6 worm cellular contexts compared by ENCODE assay signal in genomic region chrIII:5720266-5721019, ce11.
A peak's percentile ranks its signal among the peaks of the same experiment; 100 is the strongest.
TF ChIP-seq lines count a peak whose summit lies in the region.

No protein-coding gene starts in this region.

TF ChIP-seq in whole organism, L1 larva, 84 proteins besides CTCF, POLR2A, EP300 and RAD21 (continues in another document):
- TF ChIP-seq ceh-88 (GFP tag; IDR thresholded peaks at IDR 0.05; lab: Robert Waterston, UW) = no peak
- no peak for TF ChIP-seq nhr-76 (tag; optimal IDR thresholded peaks at IDR 0.05; lab: Kevin White, UChicago)
- no peak for TF ChIP-seq blmp-1 (tag; optimal IDR thresholded peaks at IDR 0.05; lab: Kevin White, UChicago)
- no peak for TF ChIP-seq nhr-20 (tag; optimal IDR thresholded peaks at IDR 0.05; lab: Kevin White, UChicago)
- TF ChIP-seq hpl-2 (GFP tag; optimal IDR thresholded peaks at IDR 0.05; lab: Kevin White, UChicago) = no peak
- no peak for TF ChIP-seq aly-2 (tag; optimal IDR thresholded peaks at IDR 0.05; lab: Kevin White, UChicago)
- no peak for TF ChIP-seq ces-1 (GFP tag; optimal IDR thresholded peaks at IDR 0.05; lab: Kevin White, UChicago)
- peak in 1 of 2 experiments; percentile 27 for TF ChIP-seq ztf-11 (tag; optimal IDR thresholded peaks at IDR 0.05; lab: Kevin White, UChicago)
- no peak for TF ChIP-seq zip-4 (GFP tag; optimal IDR thresholded peaks at IDR 0.05; lab: Kevin White, UChicago)
- no peak for TF ChIP-seq nhr-71 (tag; optimal IDR thresholded peaks at IDR 0.05; lab: Kevin White, UChicago)
- TF ChIP-seq fos-1 (tag; optimal IDR thresholded peaks at IDR 0.05; lab: Kevin White, UChicago) = no peak
- no peak for TF ChIP-seq fkh-4 (tag; optimal IDR thresholded peaks at IDR 0.05; lab: Kevin White, UChicago; ENCODE audit: borderline replicate concordance)
- no peak for TF ChIP-seq snpc-4 (tag; optimal IDR thresholded peaks at IDR 0.05; lab: Kevin White, UChicago)
- TF ChIP-seq grh-1 (GFP tag; IDR thresholded peaks at IDR 0.05; lab: Robert Waterston, UW) = no peak
- no peak for TF ChIP-seq efl-1 (optimal IDR thresholded peaks at IDR 0.05; lab: Kevin White, UChicago)
- TF ChIP-seq efl-1 (GFP tag; optimal IDR thresholded peaks at IDR 0.05 in 1 of 2; lab: Kevin White, UChicago) = peak in 1 of 2 experiments; percentile 60

TF ChIP-seq in whole organism, L2 larva, 48 proteins besides CTCF, POLR2A, EP300 and RAD21:
- peak; percentile 2 for TF ChIP-seq sma-9 (GFP tag; optimal IDR thresholded peaks at IDR 0.05; lab: Kevin White, UChicago)
- no peak for TF ChIP-seq sma-9 (tag; optimal IDR thresholded peaks at IDR 0.05; lab: Kevin White, UChicago)
- TF ChIP-seq ZK546.5 (tag; optimal IDR thresholded peaks at IDR 0.05; lab: Kevin White, UChicago) = no peak
TF ChIP-seq in whole organism, L2 larva: peak in this region for 1.

TF ChIP-seq in whole organism, early embryonic, 17 proteins besides CTCF, POLR2A, EP300 and RAD21:
- no peak for TF ChIP-seq ceh-36 (tag; optimal IDR thresholded peaks at IDR 0.05; lab: Kevin White, UChicago)
- TF ChIP-seq B0310.2 (tag; optimal IDR thresholded peaks at IDR 0.05; lab: Kevin White, UChicago) = no peak
- TF ChIP-seq tbx-11 (GFP tag; IDR thresholded peaks at IDR 0.05; lab: Robert Waterston, UW) = no peak
- peak; percentile 51 for TF ChIP-seq aly-1 (tag; optimal IDR thresholded peaks at IDR 0.05; lab: Kevin White, UChicago)
- no peak for TF ChIP-seq ama-1 (optimal IDR thresholded peaks at IDR 0.05; lab: Kevin White, UChicago)
- peak; percentile 27 for TF ChIP-seq hmg-4 (GFP tag; optimal IDR thresholded peaks at IDR 0.05; lab: Kevin White, UChicago)
- 0 out of 2 replicates have a peak, but pooled peaks have one; percentile 9 for TF ChIP-seq scrt-1 (GFP tag; IDR thresholded peaks at IDR 0.05; lab: Robert Waterston, UW)
- no peak for TF ChIP-seq pes-1 (GFP tag; IDR thresholded peaks at IDR 0.05; lab: Robert Waterston, UW)
- no peak for TF ChIP-seq tbx-37 (GFP tag; conservative IDR thresholded peaks at IDR 0.05; lab: Robert Waterston, UW)
- TF ChIP-seq ceh-13 (GFP tag; optimal IDR thresholded peaks at IDR 0.05; lab: Kevin White, UChicago) = no peak
- TF ChIP-seq flt-1 (GFP tag; IDR thresholded peaks at IDR 0.05; lab: Robert Waterston, UW) = no peak
- TF ChIP-seq sea-1 (GFP tag; conservative IDR thresholded peaks at IDR 0.05; lab: Robert Waterston, UW) = no peak
- no peak for TF ChIP-seq hmbx-1 (tag; optimal IDR thresholded peaks at IDR 0.05; lab: Kevin White, UChicago)

TF ChIP-seq in whole organism, late embryonic, 69 proteins besides CTCF, POLR2A, EP300 and RAD21:
- TF ChIP-seq ceh-2 (tag; optimal IDR thresholded peaks at IDR 0.05; lab: Kevin White, UChicago) (no peak), ceh-14 (tag; optimal IDR thresholded peaks at IDR 0.05; lab: Kevin White, UChicago) (peak; percentile 44), fax-1 (tag; optimal IDR thresholded peaks at IDR 0.05; lab: Kevin White, UChicago) (no peak), nhr-232 (tag; optimal IDR thresholded peaks at IDR 0.05; lab: Kevin White, UChicago) (no peak), ref-2 (tag; optimal IDR thresholded peaks at IDR 0.05; lab: Kevin White, UChicago) (peak; percentile 42), unc-42 (tag; optimal IDR thresholded peaks at IDR 0.05; lab: Kevin White, UChicago) (peak; percentile 99), tbx-2 (tag; optimal IDR thresholded peaks at IDR 0.05; lab: Kevin White, UChicago) (peak; percentile 24), hlh-15 (tag; optimal IDR thresholded peaks at IDR 0.05; lab: Kevin White, UChicago) (no peak), odd-2 (tag; optimal IDR thresholded peaks at IDR 0.05; lab: Kevin White, UChicago) (no peak), ceh-31 (tag; optimal IDR thresholded peaks at IDR 0.05; lab: Kevin White, UChicago) (peak; percentile 51)

TF ChIP-seq in whole organism, midembryonic, 9 proteins besides CTCF, POLR2A, EP300 and RAD21:
- TF ChIP-seq flt-1 (GFP tag; IDR thresholded peaks at IDR 0.05; lab: Robert Waterston, UW) = peak; percentile 22; the same call in 1 of the 2 replicates
- TF ChIP-seq klf-2 (GFP tag; conservative IDR thresholded peaks at IDR 0.05; lab: Robert Waterston, UW) = no peak

TF ChIP-seq in whole organism, mixed stage, embryonic, 35 proteins besides CTCF, POLR2A, EP300 and RAD21:
- no peak for TF ChIP-seq sem-2 (GFP tag; optimal IDR thresholded peaks at IDR 0.05; lab: Kevin White, UChicago)
- TF ChIP-seq elt-3 (tag; optimal IDR thresholded peaks at IDR 0.05; lab: Kevin White, UChicago) = no peak
- TF ChIP-seq hlh-1 (tag; optimal IDR thresholded peaks at IDR 0.05; lab: Kevin White, UChicago) = peak; percentile 15
- TF ChIP-seq blmp-1 (tag; optimal IDR thresholded peaks at IDR 0.05; lab: Kevin White, UChicago) = no peak
- no peak for TF ChIP-seq mls-2 (tag; optimal IDR thresholded peaks at IDR 0.05; lab: Kevin White, UChicago)
- TF ChIP-seq nhr-2 (tag; optimal IDR thresholded peaks at IDR 0.05; lab: Kevin White, UChicago) = peak; percentile 59
- no peak for TF ChIP-seq ceh-39 (tag; optimal IDR thresholded peaks at IDR 0.05; lab: Kevin White, UChicago)
- TF ChIP-seq nhr-28 (tag; optimal IDR thresholded peaks at IDR 0.05; lab: Kevin White, UChicago) = no peak
- TF ChIP-seq unc-39 (tag; optimal IDR thresholded peaks at IDR 0.05; lab: Kevin White, UChicago) = no peak
- no peak for TF ChIP-seq lsy-2 (tag; optimal IDR thresholded peaks at IDR 0.05; lab: Kevin White, UChicago)
- no peak for TF ChIP-seq pha-4 (tag; optimal IDR thresholded peaks at IDR 0.05; lab: Kevin White, UChicago)
- TF ChIP-seq ces-1 (GFP tag; optimal IDR thresholded peaks at IDR 0.05; lab: Kevin White, UChicago) = peak; percentile 99
- TF ChIP-seq M03D4.4 (tag; optimal IDR thresholded peaks at IDR 0.05; lab: Kevin White, UChicago) = peak; percentile 15
- TF ChIP-seq cnd-1 (tag; optimal IDR thresholded peaks at IDR 0.05; lab: Kevin White, UChicago) = peak; percentile 37
- TF ChIP-seq ceh-43 (GFP tag; optimal IDR thresholded peaks at IDR 0.05; lab: Kevin White, UChicago) = no peak
- no peak for TF ChIP-seq tbx-8 (GFP tag; optimal IDR thresholded peaks at IDR 0.05; lab: Kevin White, UChicago)
- TF ChIP-seq ztf-11 (tag; optimal IDR thresholded peaks at IDR 0.05; lab: Kevin White, UChicago) = peak; percentile 0
- TF ChIP-seq mab-5 (tag; optimal IDR thresholded peaks at IDR 0.05; lab: Kevin White, UChicago) = no peak
- no peak for TF ChIP-seq elt-1 (tag; optimal IDR thresholded peaks at IDR 0.05; lab: Kevin White, UChicago; ENCODE audit: borderline replicate concordance, insufficient read depth)
- TF ChIP-seq zip-8 (tag; optimal IDR thresholded peaks at IDR 0.05; lab: Kevin White, UChicago) = peak; percentile 41
- no peak for TF ChIP-seq bed-3 (GFP tag; optimal IDR thresholded peaks at IDR 0.05; lab: Kevin White, UChicago)
- peak; percentile 73 for TF ChIP-seq lin-32 (GFP tag; optimal IDR thresholded peaks at IDR 0.05; lab: Kevin White, UChicago)

Comparison
In these comparisons a context has a peak if more than half of its experiments do, and no peak if none do; other contexts are left out.
1. Of the 10 proteins assayed by ChIP-seq in both whole organism, L1 larva and whole organism, late embryonic: peak only in whole organism, L1 larva: none; only in whole organism, late embryonic: tbx-2; in both: none; in neither: 9.